Fruit fly (Drosophila melanogaster): ENCODE measurements around the gene CG34138.

Gene CG34138

dm6 chr3R:19606954-19607353, 27.8 kb upstream of the CG34138 start, which contains the start of gene CG17751:
Gene CG17751 (plus strand): TSS chr3R:19607254.
- TF ChIP-seq CG8159 (tag; optimal IDR thresholded peaks at IDR 0.05) (no peak), EcR (GFP tag; optimal IDR thresholded peaks at IDR 0.05) (no peak)

dm6 chr3R:19609925-19610324, 24.8 kb upstream of the CG34138 start, which contains the start of gene CG17752:
Gene CG17752 (plus strand): TSS chr3R:19610225.
- no peak for TF ChIP-seq CG8301 (tag; optimal IDR thresholded peaks at IDR 0.05)

dm6 chr3R:19612908-19613431, 21.8 kb upstream of the CG34138 start, which contains the start of gene CG16727:
Gene CG16727 (plus strand): TSS chr3R:19613381.
- TF ChIP-seq CG14655 (GFP tag; optimal IDR thresholded peaks at IDR 0.05) (no peak), CG34367 (tag; optimal IDR thresholded peaks at IDR 0.05) (no peak)

dm6 chr3R:19619908-19620307, 14.8 kb upstream of the CG34138 start:
- TF ChIP-seq CG8301 (tag; optimal IDR thresholded peaks at IDR 0.05) (no peak), CG34367 (tag; optimal IDR thresholded peaks at IDR 0.05) (no peak), CG4496 (GFP tag; IDR thresholded peaks at IDR 0.05) (0 out of 3 replicates have a peak, but pooled peaks have one; percentile 43), CG32121 (GFP tag; IDR thresholded peaks at IDR 0.05) (no peak), CG17806 (tag; optimal IDR thresholded peaks at IDR 0.05) (no peak), rn (GFP tag; IDR thresholded peaks at IDR 0.05) (no peak)

- TF ChIP-seq fd96Ca (GFP tag; IDR thresholded peaks at IDR 0.05), result no peak
- TF ChIP-seq Pif1B (GFP tag; optimal IDR thresholded peaks at IDR 0.05), result no peak
- TF ChIP-seq CG13204 (GFP tag; optimal IDR thresholded peaks at IDR 0.05), result no peak
- TF ChIP-seq CG14655 (GFP tag; optimal IDR thresholded peaks at IDR 0.05), result no peak
- TF ChIP-seq CG15710 (tag; optimal IDR thresholded peaks at IDR 0.05), result no peak
- no peak for TF ChIP-seq CG9948 (tag; optimal IDR thresholded peaks at IDR 0.05)
- TF ChIP-seq EcR (GFP tag; optimal IDR thresholded peaks at IDR 0.05), result no peak
- TF ChIP-seq Pif1A (GFP tag; optimal IDR thresholded peaks at IDR 0.05), result no peak
- TF ChIP-seq rn (GFP tag; IDR thresholded peaks at IDR 0.05), result no peak
- no peak for TF ChIP-seq Ets98B (GFP tag; IDR thresholded peaks at IDR 0.05)
- no peak for TF ChIP-seq gl (tag; optimal IDR thresholded peaks at IDR 0.05)
- TF ChIP-seq CG4496 (GFP tag; IDR thresholded peaks at IDR 0.05), result no peak
- no peak for TF ChIP-seq CG10348 (GFP tag; IDR thresholded peaks at IDR 0.05)
Measured at dm6 chr3R:19620953-19621352, 13.8 kb upstream of the CG34138 start.

dm6 chr3R:19622005-19622404, 12.7 kb upstream of the CG34138 start:
- no peak for TF ChIP-seq CG9948 (tag; optimal IDR thresholded peaks at IDR 0.05)
- no peak for TF ChIP-seq CG8159 (tag; optimal IDR thresholded peaks at IDR 0.05)
- no peak for TF ChIP-seq gl (tag; optimal IDR thresholded peaks at IDR 0.05)
- no peak for TF ChIP-seq EcR (GFP tag; optimal IDR thresholded peaks at IDR 0.05)
- TF ChIP-seq Ets98B (GFP tag; IDR thresholded peaks at IDR 0.05), result no peak
- no peak for TF ChIP-seq D1 (tag; optimal IDR thresholded peaks at IDR 0.05)
- no peak for TF ChIP-seq CG34367 (tag; optimal IDR thresholded peaks at IDR 0.05)
- no peak for TF ChIP-seq Pif1B (GFP tag; optimal IDR thresholded peaks at IDR 0.05)
- no peak for TF ChIP-seq CG17806 (tag; optimal IDR thresholded peaks at IDR 0.05)

dm6 chr3R:19623606-19624005, 11.1 kb upstream of the CG34138 start:
- TF ChIP-seq CG32121 (GFP tag; IDR thresholded peaks at IDR 0.05) (peak; percentile 55), CG15710 (tag; optimal IDR thresholded peaks at IDR 0.05) (peak; percentile 65), CG8301 (tag; optimal IDR thresholded peaks at IDR 0.05) (peak; percentile 68), fd96Ca (GFP tag; IDR thresholded peaks at IDR 0.05) (peak; percentile 76), CG13204 (GFP tag; optimal IDR thresholded peaks at IDR 0.05) (peak; percentile 6), Snoo (tag; optimal IDR thresholded peaks at IDR 0.05) (peak; percentile 62), CG12605 (GFP tag; IDR thresholded peaks at IDR 0.05) (peak; percentile 51; the same call in 1 of the 2 replicates), EcR (GFP tag; optimal IDR thresholded peaks at IDR 0.05) (peak; percentile 61), CG17806 (tag; optimal IDR thresholded peaks at IDR 0.05) (peak; percentile 57), CG10348 (GFP tag; IDR thresholded peaks at IDR 0.05) (no peak), CG8159 (tag; optimal IDR thresholded peaks at IDR 0.05) (peak; percentile 67), gl (tag; optimal IDR thresholded peaks at IDR 0.05) (no peak), CG4496 (GFP tag; IDR thresholded peaks at IDR 0.05) (peak; percentile 76), D1 (tag; optimal IDR thresholded peaks at IDR 0.05) (no peak), Ets98B (GFP tag; IDR thresholded peaks at IDR 0.05) (peak; percentile 65), CG9948 (tag; optimal IDR thresholded peaks at IDR 0.05) (peak; percentile 62), CG14655 (GFP tag; optimal IDR thresholded peaks at IDR 0.05) (peak; percentile 76), Pif1B (GFP tag; optimal IDR thresholded peaks at IDR 0.05) (peak; percentile 57), Pif1A (GFP tag; optimal IDR thresholded peaks at IDR 0.05) (peak; percentile 80), rn (GFP tag; IDR thresholded peaks at IDR 0.05) (peak; percentile 44; the same call in 1 of the 2 replicates), CG34367 (tag; optimal IDR thresholded peaks at IDR 0.05) (peak; percentile 57)
